Fruit fly (Drosophila melanogaster): Measurements from ENCODE around the gene Rsf1.

Gene Rsf1

dm6 chr2L:10306518-10307260 is 43.3 kb upstream of the Rsf1 start, which contains the start of the genes CG5390 and CG4968 (continued):
- TF ChIP-seq knrl (GFP tag; IDR thresholded peaks at IDR 0.05; ENCODE audit: partially characterized antibody) (peak; percentile 35; the same call in 2 of the 3 replicates), Atf-2 (GFP tag; optimal IDR thresholded peaks at IDR 0.05) (no peak), CG16779 (GFP tag; IDR thresholded peaks at IDR 0.05) (no peak), phol (tag; optimal IDR thresholded peaks at IDR 0.05) (peak; percentile 70), CG3838 (GFP tag; optimal IDR thresholded peaks at IDR 0.05) (no peak), sna (GFP tag; IDR thresholded peaks at IDR 0.05; ENCODE audit: partially characterized antibody) (no peak), CG34422 (GFP tag; IDR thresholded peaks at IDR 0.05) (peak; percentile 75), ci (GFP tag; IDR thresholded peaks at IDR 0.05) (peak; percentile 81; the same call in 2 of the 3 replicates), CG16863 (GFP tag; optimal IDR thresholded peaks at IDR 0.05) (no peak), CG17912 (GFP tag; optimal IDR thresholded peaks at IDR 0.05) (no peak), fd96Cb (tag; optimal IDR thresholded peaks at IDR 0.05) (peak; percentile 50), kni (GFP tag; optimal IDR thresholded peaks at IDR 0.05) (no peak), CG14050 (GFP tag; IDR thresholded peaks at IDR 0.05) (peak; percentile 30; the same call in 1 of the 3 replicates), GATAe (GFP tag; conservative IDR thresholded peaks at IDR 0.05) (no peak), Ravus (GFP tag; IDR thresholded peaks at IDR 0.05) (no peak), gro (GFP tag; optimal IDR thresholded peaks at IDR 0.05) (no peak), gce (GFP tag; IDR thresholded peaks at IDR 0.05) (peak; percentile 53; the same call in 1 of the 3 replicates), sens-2 (GFP tag; IDR thresholded peaks at IDR 0.05) (no peak), CG1792 (GFP tag; optimal IDR thresholded peaks at IDR 0.05) (no peak), bigmax (GFP tag; optimal IDR thresholded peaks at IDR 0.05) (no peak), CG17568 (GFP tag; optimal IDR thresholded peaks at IDR 0.05) (peak; percentile 57), Sox100B (GFP tag; optimal IDR thresholded peaks at IDR 0.05) (peak; percentile 65), fd64A (GFP tag; optimal IDR thresholded peaks at IDR 0.05) (no peak), Dbx (GFP tag; IDR thresholded peaks at IDR 0.05) (peak; percentile 58; the same call in 1 of the 3 replicates)

dm6 chr2L:10305538-10306147 is 42.3 kb upstream of the Rsf1 start:
- TF ChIP-seq sens (GFP tag) (peak; percentile 42), B-H1 (GFP tag; IDR thresholded peaks at IDR 0.05) (no peak)

- TF ChIP-seq CG34422 (GFP tag; IDR thresholded peaks at IDR 0.05) (no peak), Hmr (GFP tag; optimal IDR thresholded peaks at IDR 0.05) (peak; percentile 32), sisA (GFP tag; IDR thresholded peaks at IDR 0.05) (no peak), pb (GFP tag; optimal IDR thresholded peaks at IDR 0.05) (no peak), sob (GFP tag; IDR thresholded peaks at IDR 0.05) (no peak), CG4820 (GFP tag; optimal IDR thresholded peaks at IDR 0.05) (no peak), CG1529 (GFP tag; optimal IDR thresholded peaks at IDR 0.05) (no peak), ind (GFP tag; optimal IDR thresholded peaks at IDR 0.05) (no peak), CG33557 (GFP tag; optimal IDR thresholded peaks at IDR 0.05) (no peak), pum (GFP tag; optimal IDR thresholded peaks at IDR 0.05) (no peak), CG16813 (GFP tag; IDR thresholded peaks at IDR 0.05; ENCODE audit: partially characterized antibody) (peak; percentile 50; the same call in 1 of the 3 replicates), Fer2 (tag; optimal IDR thresholded peaks at IDR 0.05) (no peak), CG13775 (GFP tag; optimal IDR thresholded peaks at IDR 0.05) (no peak), jumu (GFP tag; optimal IDR thresholded peaks at IDR 0.05) (no peak), chn (GFP tag; optimal IDR thresholded peaks at IDR 0.05) (no peak), wdn (GFP tag; IDR thresholded peaks at IDR 0.05) (no peak), hth (optimal IDR thresholded peaks at IDR 0.05) (no peak), CG3065 (GFP tag; optimal IDR thresholded peaks at IDR 0.05) (no peak), CG1603 (tag; optimal IDR thresholded peaks at IDR 0.05) (peak; percentile 63), Sry-β (GFP tag; optimal IDR thresholded peaks at IDR 0.05) (no peak), CG1832 (GFP tag; optimal IDR thresholded peaks at IDR 0.05) (no peak), Myb (GFP tag; optimal IDR thresholded peaks at IDR 0.05) (peak; percentile 20), bigmax (GFP tag; optimal IDR thresholded peaks at IDR 0.05) (no peak), CG7928 (GFP tag; optimal IDR thresholded peaks at IDR 0.05) (no peak)
Observed at dm6 chr2L:10303786-10304185, 40.4 kb upstream of the Rsf1 start, which contains the start of gene nmd. Gene nmd (minus strand): TSS chr2L:10303947.

Measured in whole organism, embryonic.